Worm (Caenorhabditis elegans): ENCODE results near the gene srh-82.

The srh-82 gene

ce11 chrV:122750-123149 is 22.1 kb upstream of the srh-82 start, which contains the start of gene cgp-1 (continued):
- no peak for TF ChIP-seq cey-2 (tag; optimal IDR thresholded peaks at IDR 0.05; ENCODE audit: borderline replicate concordance, insufficient read depth)
- no peak for TF ChIP-seq R02D3.7 (tag; optimal IDR thresholded peaks at IDR 0.05)
- TF ChIP-seq ZK337.2 (GFP tag; IDR thresholded peaks at IDR 0.05), result no peak
- TF ChIP-seq madf-5 (GFP tag; IDR thresholded peaks at IDR 0.05), result no peak
- TF ChIP-seq Y75B8A.6 (GFP tag; IDR thresholded peaks at IDR 0.05), result no peak
- no peak for TF ChIP-seq nhr-25 (tag; optimal IDR thresholded peaks at IDR 0.05; ENCODE audit: borderline replicate concordance, insufficient read depth)

- TF ChIP-seq lsy-2 (tag; optimal IDR thresholded peaks at IDR 0.05), result peak in 1 of 2 experiments; percentile 45
- TF ChIP-seq nhr-102 (tag; optimal IDR thresholded peaks at IDR 0.05), result peak; percentile 17
- peak; percentile 60 for TF ChIP-seq dve-1 (tag; optimal IDR thresholded peaks at IDR 0.05; ENCODE audit: insufficient read depth)
- peak; percentile 18 for TF ChIP-seq hlh-30 (tag; optimal IDR thresholded peaks at IDR 0.05; ENCODE audit: insufficient read depth)
- TF ChIP-seq skn-1 (tag; optimal IDR thresholded peaks at IDR 0.05), result no peak
- no peak for TF ChIP-seq Y5F2A.4 (GFP tag; optimal IDR thresholded peaks at IDR 0.05)
- no peak for TF ChIP-seq pqm-1 (tag; optimal IDR thresholded peaks at IDR 0.05)
- TF ChIP-seq sdz-12 (GFP tag; optimal IDR thresholded peaks at IDR 0.05), result no peak
- TF ChIP-seq php-3 (GFP tag; IDR thresholded peaks at IDR 0.05), result no peak
- peak in 1 of 2 experiments; percentile 46 for TF ChIP-seq daf-16 (GFP tag; optimal IDR thresholded peaks at IDR 0.05)
- peak; percentile 72 for TF ChIP-seq daf-16 (tag; optimal IDR thresholded peaks at IDR 0.05)
- no peak for TF ChIP-seq unc-62 (GFP tag; optimal IDR thresholded peaks at IDR 0.05 in 1 of 2)
- no peak for TF ChIP-seq unc-62 (tag; optimal IDR thresholded peaks at IDR 0.05)
- peak; percentile 72 for TF ChIP-seq T20F7.1 (GFP tag; optimal IDR thresholded peaks at IDR 0.05)
- TF ChIP-seq lin-29 (GFP tag; IDR thresholded peaks at IDR 0.05), result no peak
- peak; percentile 92 for TF ChIP-seq ztf-7 (tag; optimal IDR thresholded peaks at IDR 0.05)
- TF ChIP-seq hif-1 (tag; optimal IDR thresholded peaks at IDR 0.05), result peak in 1 of 2 experiments; percentile 12
- TF ChIP-seq pha-4 (GFP tag; IDR thresholded peaks at IDR 0.05), result peak; percentile 10; the same call in 1 of the 2 replicates
- no peak for TF ChIP-seq pha-4 (tag; optimal IDR thresholded peaks at IDR 0.05)
- 0 out of 2 replicates have a peak, but pooled peaks have one; percentile 24 for TF ChIP-seq ctbp-1 (GFP tag; IDR thresholded peaks at IDR 0.05)
- TF ChIP-seq dmd-6 (GFP tag; IDR thresholded peaks at IDR 0.05), result peak; percentile 56
- TF ChIP-seq ZK546.5 (tag; optimal IDR thresholded peaks at IDR 0.05), result no peak
- TF ChIP-seq ceh-28 (tag; optimal IDR thresholded peaks at IDR 0.05), result no peak
- TF ChIP-seq hlh-11 (tag; optimal IDR thresholded peaks at IDR 0.05), result peak; percentile 13
- TF ChIP-seq Y105C5A.15 (GFP tag; IDR thresholded peaks at IDR 0.05), result no peak
- TF ChIP-seq mep-1 (tag; optimal IDR thresholded peaks at IDR 0.05), result peak; percentile 8
- TF ChIP-seq lin-38 (GFP tag; IDR thresholded peaks at IDR 0.05), result peak; percentile 30; the same call in 1 of the 2 replicates
- no peak for TF ChIP-seq zag-1 (tag; optimal IDR thresholded peaks at IDR 0.05)
- TF ChIP-seq R02D3.7 (tag; optimal IDR thresholded peaks at IDR 0.05), result no peak
- 0 out of 2 replicates have a peak, but pooled peaks have one; percentile 28 for TF ChIP-seq saeg-2 (GFP tag; IDR thresholded peaks at IDR 0.05)
- no peak for TF ChIP-seq nhr-111 (GFP tag; optimal IDR thresholded peaks at IDR 0.05)
- no peak for TF ChIP-seq daf-8 (GFP tag; IDR thresholded peaks at IDR 0.05)
- peak; percentile 99 for TF ChIP-seq zip-2 (tag; optimal IDR thresholded peaks at IDR 0.05)
Measured at ce11 chrV:123513-123912, 21.4 kb upstream of the srh-82 start.

- TF ChIP-seq mep-1 (tag; optimal IDR thresholded peaks at IDR 0.05) (no peak), nhr-11 (tag; optimal IDR thresholded peaks at IDR 0.05) (no peak), aly-2 (tag; optimal IDR thresholded peaks at IDR 0.05) (no peak), saeg-2 (GFP tag; IDR thresholded peaks at IDR 0.05) (no peak), lin-38 (GFP tag; IDR thresholded peaks at IDR 0.05) (peak; percentile 24), zip-11 (GFP tag; IDR thresholded peaks at IDR 0.05) (no peak), ceh-32 (tag; optimal IDR thresholded peaks at IDR 0.05; ENCODE audit: poor library complexity) (no peak), set-16 (GFP tag; IDR thresholded peaks at IDR 0.05) (no peak), T20F7.1 (GFP tag; optimal IDR thresholded peaks at IDR 0.05) (no peak), dpl-1 (GFP tag; optimal IDR thresholded peaks at IDR 0.05) (no peak), lin-13 (GFP tag; optimal IDR thresholded peaks at IDR 0.05) (no peak), nhr-6 (tag; optimal IDR thresholded peaks at IDR 0.05) (no peak), nhr-28 (tag; optimal IDR thresholded peaks at IDR 0.05) (no peak), dmd-6 (GFP tag; IDR thresholded peaks at IDR 0.05) (no peak), mes-2 (tag; optimal IDR thresholded peaks at IDR 0.05; ENCODE audit: poor library complexity, severe bottlenecking) (no peak), ztf-11 (tag; optimal IDR thresholded peaks at IDR 0.05) (no peak), spr-3 (GFP tag; optimal IDR thresholded peaks at IDR 0.05) (no peak)
Measured at ce11 chrV:123915-124314, 21.0 kb upstream of the srh-82 start.
